Worm (Caenorhabditis elegans) whole organism, late embryonic: ENCODE data around the gene F52E1.14.

Experiments used
- C08G9.2 ChIP-seq: sonication (generic microtip); optimal IDR thresholded peaks from 2 replicates; lab custom pipeline; 2016; ENCODE audit warnings: mild to moderate bottlenecking, missing genetic modification characterization, moderate library complexity, missing compliant biosample characterization
- ceh-24 ChIP-seq: sonication (generic microtip); optimal IDR thresholded peaks from 2 replicates; lab custom pipeline; 2016; ENCODE audit warnings: mild to moderate bottlenecking, missing genetic modification characterization, missing compliant biosample characterization
- dmd-4 ChIP-seq: sonication (generic microtip); optimal IDR thresholded peaks from 2 replicates; lab custom pipeline; 2016; ENCODE audit warnings: borderline replicate concordance, missing genetic modification characterization, missing compliant biosample characterization
- dve-1 ChIP-seq: sonication (generic microtip); optimal IDR thresholded peaks from 2 replicates; lab custom pipeline; 2017; ENCODE audit warnings: antibody characterized with exemption, mild to moderate bottlenecking, missing genetic modification characterization, missing compliant biosample characterization
- fkh-10 ChIP-seq: fragments of 150-350 bp; optimal IDR thresholded peaks from 2 replicates; lab custom pipeline; 2014; ENCODE audit warnings: missing biosample characterization, missing genetic modification reagents, missing genetic modification characterization
- gmeb-2 ChIP-seq: sonication (generic microtip); optimal IDR thresholded peaks from 2 replicates; lab custom pipeline; 2016; ENCODE audit warnings: missing genetic modification characterization, inconsistent platforms, missing compliant biosample characterization
- lin-11 ChIP-seq: fragments of 200-800 bp; sonication (Bioruptor generic); optimal IDR thresholded peaks from 2 replicates; lab custom pipeline; 2018; ENCODE audit warnings: mild to moderate bottlenecking, missing genetic modification characterization, missing compliant biosample characterization
- nhr-232 ChIP-seq: sonication (generic microtip); optimal IDR thresholded peaks from 2 replicates; lab custom pipeline; 2016; ENCODE audit warnings: missing genetic modification characterization, missing compliant biosample characterization
- pag-3 ChIP-seq: sonication (generic microtip); optimal IDR thresholded peaks from 2 replicates; lab custom pipeline; 2016; ENCODE audit warnings: missing compliant biosample characterization, missing genetic modification characterization, borderline replicate concordance
- pqm-1 ChIP-seq: sonication (generic microtip); optimal IDR thresholded peaks from 2 replicates; lab custom pipeline; 2016; ENCODE audit warnings: missing genetic modification characterization, missing compliant biosample characterization
- sox-2 ChIP-seq: fragments of 200-800 bp; sonication (Bioruptor generic); IDR thresholded peaks from 2 replicates; pipeline ENCODE4 v1.3.6; 2022; ENCODE audit warnings: missing genetic modification reagents, missing genetic modification characterization, missing compliant biosample characterization
- tbx-7 ChIP-seq: sonication (generic microtip); optimal IDR thresholded peaks from 2 replicates; lab custom pipeline; 2016; ENCODE audit warnings: missing genotype, missing genetic modification characterization, missing compliant biosample characterization
- unc-86 ChIP-seq: sonication (generic microtip); optimal IDR thresholded peaks from 2 replicates; lab custom pipeline; 2016; ENCODE audit warnings: missing genetic modification characterization, missing compliant biosample characterization

ce11 chrV:8375419-8375818 lies 8.3 kb upstream of the F52E1.14 start, which contains the start of gene F38E1.10:
- TF ChIP-seq dmd-4 (no peak), gmeb-2 (no peak), fkh-10 (GFP tag; lab: Kevin White, UChicago) (no peak), C08G9.2 (no peak), lin-11 (tag; lab: Kevin White, UChicago) (no peak), sox-2 (GFP tag; lab: Robert Waterston, UW) (no peak), nhr-232 (no peak), unc-86 (tag; lab: Kevin White, UChicago) (no peak), pqm-1 (tag; lab: Kevin White, UChicago) (no peak), tbx-7 (no peak), dve-1 (no peak), pag-3 (tag; lab: Kevin White, UChicago) (no peak), ceh-24 (tag; lab: Kevin White, UChicago) (no peak)
